Worm (Caenorhabditis elegans): ENCODE results near the gene B0464.9.

The B0464.9 gene

ce11 chrIII:9488027-9488426, 22.5 kb downstream of the B0464.9 start:
- no peak for TF ChIP-seq ceh-9 (tag; optimal IDR thresholded peaks at IDR 0.05)
- no peak for TF ChIP-seq K02D7.2 (tag; optimal IDR thresholded peaks at IDR 0.05)
- TF ChIP-seq ceh-45 (GFP tag; IDR thresholded peaks at IDR 0.05): no peak
- TF ChIP-seq K09A11.1 (tag; optimal IDR thresholded peaks at IDR 0.05; ENCODE audit: insufficient read depth): no peak
- no peak for TF ChIP-seq ahr-1 (tag; optimal IDR thresholded peaks at IDR 0.05)
- no peak for TF ChIP-seq ceh-14 (tag; optimal IDR thresholded peaks at IDR 0.05)
- TF ChIP-seq hlh-6 (tag; optimal IDR thresholded peaks at IDR 0.05): no peak
- no peak for TF ChIP-seq sox-2 (GFP tag; IDR thresholded peaks at IDR 0.05)
- no peak for TF ChIP-seq C08G9.2 (tag; optimal IDR thresholded peaks at IDR 0.05)
- TF ChIP-seq pha-2 (tag; optimal IDR thresholded peaks at IDR 0.05): no peak
- TF ChIP-seq dve-1 (tag; optimal IDR thresholded peaks at IDR 0.05): no peak
- no peak for TF ChIP-seq ets-4 (tag; optimal IDR thresholded peaks at IDR 0.05)
- TF ChIP-seq unc-86 (tag; optimal IDR thresholded peaks at IDR 0.05): no peak
- no peak for TF ChIP-seq pha-4 (tag; optimal IDR thresholded peaks at IDR 0.05)
- TF ChIP-seq zip-5 (tag; optimal IDR thresholded peaks at IDR 0.05): no peak
- no peak for TF ChIP-seq pax-1 (tag; optimal IDR thresholded peaks at IDR 0.05)
- no peak for TF ChIP-seq C38D4.7 (GFP tag; optimal IDR thresholded peaks at IDR 0.05)
- no peak for TF ChIP-seq hlh-15 (tag; optimal IDR thresholded peaks at IDR 0.05)

- TF ChIP-seq ahr-1 (tag; optimal IDR thresholded peaks at IDR 0.05) (no peak), ceh-18 (tag; optimal IDR thresholded peaks at IDR 0.05) (no peak), unc-55 (GFP tag; optimal IDR thresholded peaks at IDR 0.05) (no peak), K09A11.1 (tag; optimal IDR thresholded peaks at IDR 0.05; ENCODE audit: insufficient read depth) (no peak), ceh-9 (tag; optimal IDR thresholded peaks at IDR 0.05) (no peak), Y22D7AL.16 (tag; optimal IDR thresholded peaks at IDR 0.05) (no peak), rnt-1 (tag; optimal IDR thresholded peaks at IDR 0.05) (no peak), ref-2 (tag; optimal IDR thresholded peaks at IDR 0.05) (no peak), hlh-8 (tag; optimal IDR thresholded peaks at IDR 0.05) (no peak), K02D7.2 (tag; optimal IDR thresholded peaks at IDR 0.05) (no peak), sox-2 (GFP tag; IDR thresholded peaks at IDR 0.05) (no peak), npax-4 (tag; optimal IDR thresholded peaks at IDR 0.05) (no peak), pha-2 (tag; optimal IDR thresholded peaks at IDR 0.05) (no peak), zip-5 (tag; optimal IDR thresholded peaks at IDR 0.05) (no peak), ceh-31 (tag; optimal IDR thresholded peaks at IDR 0.05) (no peak), mec-3 (tag; optimal IDR thresholded peaks at IDR 0.05; ENCODE audit: borderline replicate concordance) (no peak)
Measured at ce11 chrIII:9488431-9488830, 22.9 kb downstream of the B0464.9 start, which contains the start of gene nlp-36. Gene nlp-36 (plus strand): TSS chrIII:9488731.

- TF ChIP-seq nfya-1 (tag; optimal IDR thresholded peaks at IDR 0.05) (no peak), ceh-18 (tag; optimal IDR thresholded peaks at IDR 0.05) (no peak), hlh-15 (tag; optimal IDR thresholded peaks at IDR 0.05) (no peak), fkh-6 (tag; optimal IDR thresholded peaks at IDR 0.05) (no peak), T23F11.4 (GFP tag; optimal IDR thresholded peaks at IDR 0.05) (no peak), hlh-6 (tag; optimal IDR thresholded peaks at IDR 0.05) (no peak), Y22D7AL.16 (tag; optimal IDR thresholded peaks at IDR 0.05) (no peak), eyg-1 (tag; optimal IDR thresholded peaks at IDR 0.05) (no peak), hlh-30 (tag; optimal IDR thresholded peaks at IDR 0.05; ENCODE audit: insufficient read depth) (no peak), fax-1 (tag; optimal IDR thresholded peaks at IDR 0.05) (no peak), ceh-19 (GFP tag; optimal IDR thresholded peaks at IDR 0.05) (no peak), ama-1 (optimal IDR thresholded peaks at IDR 0.05) (no peak), ceh-24 (tag; optimal IDR thresholded peaks at IDR 0.05) (no peak), unc-42 (tag; optimal IDR thresholded peaks at IDR 0.05) (no peak), rnt-1 (tag; optimal IDR thresholded peaks at IDR 0.05) (no peak), pha-2 (tag; optimal IDR thresholded peaks at IDR 0.05) (no peak), ceh-22 (tag; optimal IDR thresholded peaks at IDR 0.05) (no peak), nhr-11 (tag; optimal IDR thresholded peaks at IDR 0.05) (no peak), unc-86 (tag; optimal IDR thresholded peaks at IDR 0.05) (no peak)
Measured at ce11 chrIII:9489798-9490197, 24.2 kb downstream of the B0464.9 start.
